Worm (Caenorhabditis elegans) whole organism, L2 larva: ENCODE measurements around the gene F08B12.11.

Source experiments
- egl-27 ChIP-seq: sonication (generic microtip); optimal IDR thresholded peaks from 3 replicates; lab custom pipeline; 2017; ENCODE audit warnings: missing biosample characterization, missing genetic modification reagents, missing genetic modification characterization
- lin-13 ChIP-seq: fragments of 150-350 bp; optimal IDR thresholded peaks from 2 replicates; lab custom pipeline; 2014; ENCODE audit warnings: missing biosample characterization, missing genetic modification reagents, missing genetic modification characterization
- nhr-11 ChIP-seq: fragments of 150-350 bp; optimal IDR thresholded peaks from 2 replicates; lab custom pipeline; 2014; ENCODE audit warnings: missing biosample characterization, missing genetic modification characterization
- nhr-12 ChIP-seq: fragments of 150-350 bp; optimal IDR thresholded peaks from 2 replicates; lab custom pipeline; 2014; ENCODE audit warnings: missing biosample characterization, missing genetic modification characterization

ce11 chrX:11364914-11365313, 19.9 kb upstream of the F08B12.11 start:
- no peak for TF ChIP-seq nhr-11 (tag; lab: Kevin White, UChicago)
- TF ChIP-seq lin-13 (GFP tag; lab: Kevin White, UChicago) = no peak
- TF ChIP-seq egl-27 (tag; lab: Kevin White, UChicago) = no peak
- no peak for TF ChIP-seq nhr-12 (tag; lab: Kevin White, UChicago)
